Fruit fly (Drosophila melanogaster) whole organism, embryonic: Measurements from ENCODE around the gene FipoQ.
A peak's percentile ranks its signal among the peaks of the same experiment; 100 is the strongest.

ENCODE experiments used
- BEAF-32 ChIP-seq: fragments of 200-800 bp; sonication (Bioruptor generic); optimal IDR thresholded peaks from 3 replicates; lab custom pipeline; 2017; ENCODE audit warnings: missing biosample characterization, missing genetic modification characterization, mild to moderate bottlenecking, moderate library complexity, missing genetic modification reagents
- CG1233 ChIP-seq: fragments of 200-800 bp; sonication (Bioruptor generic); optimal IDR thresholded peaks from 4 replicates; lab custom pipeline; 2018; ENCODE audit warnings: missing biosample characterization, mild to moderate bottlenecking, missing genetic modification characterization
- CG12942 ChIP-seq: fragments of 200-800 bp; sonication (Bioruptor generic); optimal IDR thresholded peaks from 3 replicates; lab custom pipeline; 2016; ENCODE audit warnings: missing biosample characterization, missing genetic modification characterization
- CG14014 ChIP-seq: fragments of 200-800 bp; sonication (Bioruptor generic); IDR thresholded peaks from 2 replicates; pipeline ENCODE4 v1.3.6; 2022; ENCODE audit warnings: missing biosample characterization, missing genetic modification characterization
- CG14667 ChIP-seq: fragments of 200-800 bp; sonication (Bioruptor generic); IDR thresholded peaks from 2 replicates; pipeline ENCODE4 v1.3.6; 2022; ENCODE audit warnings: missing biosample characterization, missing genetic modification characterization
- CG14965 ChIP-seq: fragments of 200-800 bp; sonication (Bioruptor generic); optimal IDR thresholded peaks from 2 replicates; lab custom pipeline; 2016; ENCODE audit warnings: missing biosample characterization, missing genetic modification characterization, borderline replicate concordance
- CG17385 ChIP-seq: fragments of 200-800 bp; sonication (Bioruptor generic); optimal IDR thresholded peaks from 3 replicates; lab custom pipeline; 2018; ENCODE audit warnings: missing biosample characterization, mild to moderate bottlenecking, missing genetic modification characterization
- CG2199 ChIP-seq: fragments of 200-800 bp; sonication (Bioruptor generic); IDR thresholded peaks from 3 replicates; pipeline ENCODE4 v1.3.6; 2022; ENCODE audit warnings: missing biosample characterization, missing genetic modification characterization
- CG2202 ChIP-seq: fragments of 200-800 bp; sonication (Bioruptor generic); optimal IDR thresholded peaks from 2 replicates; lab custom pipeline; 2018; ENCODE audit warnings: missing biosample characterization, mild to moderate bottlenecking, missing genetic modification characterization
- CG31441 ChIP-seq: fragments of 200-800 bp; sonication (Bioruptor generic); IDR thresholded peaks from 2 replicates; pipeline ENCODE4 v1.3.6; 2022; ENCODE audit warnings: missing biosample characterization, missing genetic modification characterization
- CG3163 ChIP-seq: fragments of 200-800 bp; sonication (Bioruptor generic); optimal IDR thresholded peaks from 3 replicates; lab custom pipeline; 2016; ENCODE audit warnings: missing biosample characterization, missing genetic modification characterization
- CG3726 ChIP-seq: fragments of 200-800 bp; sonication (Bioruptor generic); IDR thresholded peaks from 3 replicates; pipeline ENCODE4, ENCODE4 v1.3.6; 2022; ENCODE audit warnings: missing biosample characterization, missing genetic modification characterization
- CG4404 ChIP-seq: fragments of 200-800 bp; sonication (Bioruptor generic); IDR thresholded peaks from 2 replicates; pipeline ENCODE4 v1.3.6; 2022; ENCODE audit warnings: missing biosample characterization, missing genetic modification characterization
- CG4707 ChIP-seq: fragments of 200-800 bp; sonication (Bioruptor generic); optimal IDR thresholded peaks from 2 replicates; lab custom pipeline; 2018; ENCODE audit warnings: missing biosample characterization, mild to moderate bottlenecking, missing genetic modification characterization, moderate library complexity
- CG5180 ChIP-seq: fragments of 200-800 bp; sonication (Bioruptor generic); optimal IDR thresholded peaks from 3 replicates; lab custom pipeline; 2017; ENCODE audit warnings: missing biosample characterization, missing genetic modification characterization, mild to moderate bottlenecking, moderate library complexity, missing genetic modification reagents
- CG6175 ChIP-seq: fragments of 200-800 bp; sonication (Bioruptor generic); IDR thresholded peaks from 3 replicates; pipeline ENCODE4 v1.3.6; 2022; ENCODE audit warnings: missing biosample characterization, missing genetic modification characterization
- CG6254 ChIP-seq: fragments of 200-800 bp; sonication (Bioruptor generic); optimal IDR thresholded peaks from 3 replicates; lab custom pipeline; 2017; ENCODE audit warnings: mild to moderate bottlenecking, missing biosample characterization, missing genetic modification reagents, missing genetic modification characterization
- CG6654 ChIP-seq: fragments of 200-800 bp; sonication (Bioruptor generic); optimal IDR thresholded peaks from 2 replicates; lab custom pipeline; 2017; ENCODE audit warnings: missing biosample characterization, mild to moderate bottlenecking, missing genetic modification characterization
- CG7372 ChIP-seq: fragments of 200-800 bp; sonication (Bioruptor generic); IDR thresholded peaks from 2 replicates; pipeline ENCODE4 v1.3.6; 2022; ENCODE audit warnings: missing biosample characterization, missing genetic modification characterization
- CG7745 ChIP-seq: fragments of 200-800 bp; sonication (Bioruptor generic); optimal IDR thresholded peaks from 2 replicates; lab custom pipeline; 2018; ENCODE audit warnings: missing biosample characterization, mild to moderate bottlenecking, missing genetic modification characterization, moderate library complexity
- CG7928 ChIP-seq: fragments of 200-800 bp; sonication (Bioruptor generic); optimal IDR thresholded peaks from 2 replicates; lab custom pipeline; 2017; ENCODE audit warnings: missing biosample characterization, mild to moderate bottlenecking, missing genetic modification characterization
- CG8359 ChIP-seq: fragments of 200-800 bp; sonication (Bioruptor generic); optimal IDR thresholded peaks from 2 replicates; lab custom pipeline; 2017; ENCODE audit warnings: missing biosample characterization, mild to moderate bottlenecking, missing genetic modification characterization, borderline replicate concordance
- CoRest ChIP-seq: fragments of 200-800 bp; sonication (Bioruptor generic); optimal IDR thresholded peaks from 3 replicates; lab custom pipeline; 2018; ENCODE audit warnings: missing biosample characterization, mild to moderate bottlenecking, missing genetic modification characterization, moderate library complexity
- Doc2 ChIP-seq: fragments of 200-800 bp; sonication (Bioruptor generic); IDR thresholded peaks from 2 replicates; pipeline ENCODE4 v1.3.6; 2022; ENCODE audit warnings: missing biosample characterization, missing genetic modification characterization
- Doc3 ChIP-seq: fragments of 200-800 bp; sonication (Bioruptor generic); IDR thresholded peaks from 3 replicates; pipeline ENCODE4 v1.3.6; 2022; ENCODE audit warnings: missing biosample characterization, missing genetic modification characterization; ENCODE audit not compliant: partially characterized antibody
- Fer3 ChIP-seq: fragments of 200-800 bp; sonication (Bioruptor generic); optimal IDR thresholded peaks from 2 replicates; lab custom pipeline; 2018; ENCODE audit warnings: missing biosample characterization, mild to moderate bottlenecking, missing genetic modification characterization, moderate library complexity
- H15 ChIP-seq: fragments of 200-800 bp; sonication (Bioruptor generic); IDR thresholded peaks from 3 replicates; pipeline ENCODE4 v1.3.6; 2022; ENCODE audit warnings: missing biosample characterization, missing genetic modification characterization
- HLH3B ChIP-seq: fragments of 200-800 bp; sonication (Bioruptor generic); IDR thresholded peaks from 2 replicates; pipeline ENCODE4 v1.3.6; 2022; ENCODE audit warnings: missing biosample characterization, missing genetic modification characterization
- MESR4 ChIP-seq: fragments of 200-800 bp; sonication (Bioruptor generic); optimal IDR thresholded peaks from 2 replicates; lab custom pipeline; 2018; ENCODE audit warnings: missing biosample characterization, mild to moderate bottlenecking, missing genetic modification characterization, moderate library complexity
- Mrtf ChIP-seq: fragments of 200-800 bp; sonication (Bioruptor generic); IDR thresholded peaks from 3 replicates; pipeline ENCODE4 v1.3.6; 2022; ENCODE audit warnings: missing biosample characterization, missing genetic modification characterization
- Rfx ChIP-seq: fragments of 200-800 bp; sonication (Bioruptor generic); IDR thresholded peaks from 2 replicates; pipeline ENCODE4 v1.3.6; 2022; ENCODE audit warnings: missing biosample characterization, missing genetic modification characterization
- ac ChIP-seq: fragments of 200-800 bp; sonication (Bioruptor generic); optimal IDR thresholded peaks from 3 replicates; lab custom pipeline; 2017; ENCODE audit warnings: missing biosample characterization, mild to moderate bottlenecking, missing genetic modification characterization
- bigmax ChIP-seq: fragments of 200-800 bp; sonication (Bioruptor generic); optimal IDR thresholded peaks from 2 replicates; lab custom pipeline; 2018; ENCODE audit warnings: missing biosample characterization, mild to moderate bottlenecking, missing genetic modification characterization
- btn ChIP-seq: fragments of 200-800 bp; sonication (Bioruptor generic); optimal IDR thresholded peaks from 2 replicates; lab custom pipeline; 2016; ENCODE audit warnings: missing biosample characterization, missing genetic modification characterization
- ci ChIP-seq: fragments of 200-800 bp; sonication (Bioruptor generic); IDR thresholded peaks from 3 replicates; pipeline ENCODE4 v1.3.6; 2022; ENCODE audit warnings: missing biosample characterization, missing genetic modification characterization
- dysf ChIP-seq: fragments of 200-800 bp; sonication (Bioruptor generic); IDR thresholded peaks from 3 replicates; pipeline ENCODE4 v1.3.6; 2022; ENCODE audit warnings: missing biosample characterization, missing genetic modification characterization
- emc ChIP-seq: fragments of 200-800 bp; sonication (Bioruptor generic); optimal IDR thresholded peaks from 2 replicates; lab custom pipeline; 2016; ENCODE audit warnings: missing biosample characterization, missing genetic modification characterization
- fru ChIP-seq: fragments of >200 bp; optimal IDR thresholded peaks from 2 replicates; lab custom pipeline; 2017
- gce ChIP-seq: fragments of 200-800 bp; sonication (Bioruptor generic); IDR thresholded peaks from 3 replicates; pipeline ENCODE4 v1.3.6; 2022; ENCODE audit warnings: missing biosample characterization, missing genetic modification characterization
- hth ChIP-seq: fragments of >200 bp; optimal IDR thresholded peaks from 2 replicates; lab custom pipeline; 2017; ENCODE audit warnings: inconsistent platforms
- jigr1 ChIP-seq: fragments of 200-800 bp; sonication (Bioruptor generic); IDR thresholded peaks from 3 replicates; pipeline ENCODE4 v1.3.6; 2022; ENCODE audit warnings: missing biosample characterization, missing genetic modification characterization
- lilli ChIP-seq: fragments of 200-800 bp; sonication (Bioruptor generic); optimal IDR thresholded peaks from 3 replicates; lab custom pipeline; 2016; ENCODE audit warnings: missing biosample characterization, missing genetic modification characterization
- luna ChIP-seq: fragments of 200-800 bp; sonication (Bioruptor generic); optimal IDR thresholded peaks from 2 replicates; lab custom pipeline; 2016; ENCODE audit warnings: missing biosample characterization, missing genetic modification characterization
- nmo ChIP-seq: fragments of 200-800 bp; sonication (Bioruptor generic); optimal IDR thresholded peaks from 2 replicates; lab custom pipeline; 2018; ENCODE audit warnings: missing biosample characterization, mild to moderate bottlenecking, missing genetic modification characterization, moderate library complexity
- salm ChIP-seq: fragments of 200-800 bp; sonication (Bioruptor generic); optimal IDR thresholded peaks from 2 replicates; lab custom pipeline; 2018; ENCODE audit warnings: missing biosample characterization, mild to moderate bottlenecking, missing genetic modification characterization
- sd ChIP-seq: fragments of 200-800 bp; sonication (Bioruptor generic); optimal IDR thresholded peaks from 3 replicates; lab custom pipeline; 2018; ENCODE audit warnings: missing biosample characterization, mild to moderate bottlenecking, missing genetic modification characterization, moderate library complexity
- slbo ChIP-seq: fragments of 200-800 bp; sonication (Bioruptor generic); IDR thresholded peaks from 2 replicates; pipeline ENCODE4 v1.3.6; 2022; ENCODE audit warnings: missing biosample characterization, missing genetic modification characterization
- sna ChIP-seq: fragments of 200-800 bp; sonication (Bioruptor generic); IDR thresholded peaks from 2 replicates; pipeline ENCODE4 v1.3.6; 2022; ENCODE audit warnings: missing biosample characterization, missing genetic modification characterization; ENCODE audit not compliant: partially characterized antibody
- ssp ChIP-seq: fragments of 200-800 bp; sonication (Bioruptor generic); IDR thresholded peaks from 2 replicates; pipeline ENCODE4 v1.3.6; 2022; ENCODE audit warnings: missing biosample characterization, missing genetic modification characterization
- tap ChIP-seq: fragments of 200-800 bp; optimal IDR thresholded peaks from 3 replicates; lab custom pipeline; 2019; ENCODE audit warnings: missing biosample characterization, mild to moderate bottlenecking, missing genetic modification characterization, moderate library complexity
- wek ChIP-seq: fragments of 200-800 bp; sonication (Bioruptor generic); optimal IDR thresholded peaks from 3 replicates; lab custom pipeline; 2018; ENCODE audit warnings: missing biosample characterization, mild to moderate bottlenecking, missing genetic modification characterization, moderate library complexity

FipoQ gene

dm6 chr3R:29540948-29541741 lies 46.6 kb downstream of the FipoQ start (continued):
- TF ChIP-seq wek (no peak), H15 (GFP tag; lab: Robert Waterston, UW) (no peak), CG6175 (no peak), Fer3 (tag; lab: Kevin White, UChicago) (no peak), emc (GFP tag; lab: Kevin White, UChicago) (no peak), Doc3 (GFP tag; lab: Robert Waterston, UW) (no peak), luna (GFP tag; lab: Kevin White, UChicago) (no peak), fru (lab: Kevin White, UChicago) (no peak), sna (GFP tag; lab: Robert Waterston, UW) (no peak), HLH3B (GFP tag; lab: Robert Waterston, UW) (no peak), CG7745 (tag; lab: Kevin White, UChicago) (no peak), CG14667 (GFP tag; lab: Robert Waterston, UW) (no peak), Doc2 (GFP tag; lab: Robert Waterston, UW) (no peak), ci (GFP tag; lab: Robert Waterston, UW) (no peak), CG7928 (GFP tag; lab: Kevin White, UChicago) (no peak), CG6254 (GFP tag; lab: Kevin White, UChicago) (no peak), CG6654 (GFP tag; lab: Kevin White, UChicago) (no peak), gce (GFP tag; lab: Robert Waterston, UW) (no peak), CG2202 (peak; percentile 20), nmo (GFP tag; lab: Kevin White, UChicago) (peak; percentile 20), tap (no peak), CG14965 (GFP tag; lab: Kevin White, UChicago) (no peak), hth (lab: Kevin White, UChicago) (no peak), dysf (GFP tag; lab: Robert Waterston, UW) (no peak), CG5180 (no peak), CG3726 (no peak), CG4707 (GFP tag; lab: Kevin White, UChicago) (no peak), CG31441 (peak; percentile 54), MESR4 (GFP tag; lab: Kevin White, UChicago) (no peak), lilli (no peak), CG1233 (no peak), CG12942 (GFP tag; lab: Kevin White, UChicago) (no peak), CG4404 (GFP tag; lab: Robert Waterston, UW) (peak; percentile 66), BEAF-32 (no peak), sd (tag; lab: Kevin White, UChicago) (no peak), jigr1 (GFP tag; lab: Robert Waterston, UW) (no peak), CoRest (peak; percentile 23), CG7372 (GFP tag; lab: Robert Waterston, UW) (no peak), ac (peak; percentile 40), slbo (no peak), salm (tag; lab: Kevin White, UChicago) (no peak), CG14014 (GFP tag; lab: Robert Waterston, UW) (no peak), CG17385 (GFP tag; lab: Kevin White, UChicago) (no peak), Mrtf (GFP tag; lab: Robert Waterston, UW) (no peak), CG2199 (peak; percentile 66; the same call in 1 of the 3 replicates), CG8359 (GFP tag; lab: Kevin White, UChicago) (no peak), btn (GFP tag; lab: Kevin White, UChicago) (no peak), bigmax (GFP tag; lab: Kevin White, UChicago) (no peak), Rfx (GFP tag; lab: Robert Waterston, UW) (no peak), ssp (GFP tag; lab: Robert Waterston, UW) (no peak), CG3163 (GFP tag; lab: Kevin White, UChicago) (no peak)
